Worm (Caenorhabditis elegans): Measurements from ENCODE around the gene rabr-2.

DNA sequence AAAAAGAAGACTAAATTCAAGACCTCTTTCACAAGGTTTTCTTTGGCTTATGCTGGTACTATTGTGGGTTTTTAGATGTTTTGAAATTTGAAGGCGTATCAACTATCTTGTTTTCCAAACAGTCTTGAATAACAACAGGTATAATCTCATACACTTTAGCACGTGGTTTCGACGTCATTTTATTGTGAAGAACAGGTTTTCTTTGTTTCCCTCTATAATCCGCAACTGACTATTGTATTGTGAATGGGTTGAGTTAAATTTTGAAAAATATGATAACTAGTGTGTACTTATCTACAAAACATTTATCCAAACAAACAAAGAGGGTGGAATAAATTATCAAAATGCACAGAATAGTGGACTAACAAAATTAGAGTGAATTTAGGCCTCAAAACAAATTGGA, 41.9 kb downstream of the rabr-2 start:
- TF ChIP-seq nhr-47 (tag; optimal IDR thresholded peaks at IDR 0.05) (no peak), nhr-77 (tag; optimal IDR thresholded peaks at IDR 0.05) (no peak), sup-37 (GFP tag; optimal IDR thresholded peaks at IDR 0.05) (no peak), nhr-11 (tag; optimal IDR thresholded peaks at IDR 0.05) (no peak), nhr-12 (tag; optimal IDR thresholded peaks at IDR 0.05) (no peak), mep-1 (tag; optimal IDR thresholded peaks at IDR 0.05) (no peak)
